Worm (Caenorhabditis elegans): ENCODE results near the gene gba-1.

DNA sequence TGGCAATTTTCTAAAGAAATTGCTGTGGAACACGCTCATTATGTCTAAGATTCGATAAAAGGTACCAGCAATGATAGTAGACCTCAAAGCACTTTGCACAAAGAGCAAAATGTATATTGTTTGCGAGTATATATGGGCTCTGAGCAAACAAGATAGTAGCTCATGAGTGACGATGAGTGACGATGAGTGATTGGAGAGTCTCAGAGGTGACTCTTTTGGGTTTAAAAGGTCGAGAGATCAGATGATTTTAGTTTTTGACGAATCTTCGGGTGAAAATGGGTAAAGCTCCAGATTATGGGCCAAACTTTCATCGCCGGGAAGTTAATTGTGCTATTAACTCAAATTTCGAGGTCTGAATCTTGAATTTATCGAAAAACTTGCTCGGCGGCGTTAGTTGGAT, 20.2 kb downstream of the gba-1 start:
- TF ChIP-seq lin-39 (tag; optimal IDR thresholded peaks at IDR 0.05) (no peak), fkh-10 (GFP tag; optimal IDR thresholded peaks at IDR 0.05) (no peak), sea-2 (GFP tag; optimal IDR thresholded peaks at IDR 0.05) (no peak), snpc-4 (tag; optimal IDR thresholded peaks at IDR 0.05) (no peak), lin-15B (tag; optimal IDR thresholded peaks at IDR 0.05) (no peak), nhr-12 (tag; optimal IDR thresholded peaks at IDR 0.05) (no peak), tbx-2 (tag; optimal IDR thresholded peaks at IDR 0.05) (no peak), unc-62 (GFP tag; optimal IDR thresholded peaks at IDR 0.05) (no peak), nfya-1 (tag; optimal IDR thresholded peaks at IDR 0.05; ENCODE audit: insufficient read depth) (no peak), unc-39 (tag; optimal IDR thresholded peaks at IDR 0.05) (no peak), ZK546.5 (tag; optimal IDR thresholded peaks at IDR 0.05) (no peak), nhr-11 (tag; optimal IDR thresholded peaks at IDR 0.05) (no peak), elt-3 (tag; optimal IDR thresholded peaks at IDR 0.05) (no peak)
